Fruit fly (Drosophila melanogaster) whole organism, wandering third instar larva: ENCODE results near the gene sloth1.

ENCODE experiments used
- CG32264 ChIP-seq: fragments of 200-800 bp; sonication (Bioruptor generic); optimal IDR thresholded peaks from 2 replicates; lab custom pipeline; 2016; ENCODE audit warnings: missing biosample characterization, missing genetic modification characterization
- CG9705 ChIP-seq: fragments of 200-800 bp; sonication (Bioruptor generic); optimal IDR thresholded peaks from 2 replicates; lab custom pipeline; 2018; ENCODE audit warnings: missing biosample characterization, mild to moderate bottlenecking, missing genetic modification characterization
- Vsx2 ChIP-seq: fragments of 200-300, 225-300 bp; sonication (Bioruptor generic); optimal IDR thresholded peaks from 2 replicates; lab custom pipeline; 2018; ENCODE audit warnings: missing biosample characterization, missing genetic modification characterization; ENCODE audit not compliant: partially characterized antibody
- brk ChIP-seq: fragments of 200-800 bp; sonication (Bioruptor generic); optimal IDR thresholded peaks from 2 replicates; lab custom pipeline; 2016; ENCODE audit warnings: missing biosample characterization, mild to moderate bottlenecking, missing genetic modification characterization
- dl ChIP-seq, 2 experiments: fragments of 175-275, 200-275 bp in 1 of 2; fragments of 200-275 bp in 1 of 2; sonication (Bioruptor generic); optimal IDR thresholded peaks; lab custom pipeline; 2018; ENCODE audit warnings: mild to moderate bottlenecking in 2 of 2, missing biosample characterization in 2 of 2, missing genetic modification characterization in 2 of 2, moderate library complexity in 2 of 2; ENCODE audit not compliant: partially characterized antibody in 2 of 2, insufficient read depth in 1 of 2
- dmrt93B ChIP-seq: fragments of 200-800 bp; sonication (Bioruptor generic); optimal IDR thresholded peaks from 2 replicates; lab custom pipeline; 2018; ENCODE audit warnings: missing biosample characterization, mild to moderate bottlenecking, missing genetic modification characterization
- dsf ChIP-seq: sonication (Bioruptor generic); optimal IDR thresholded peaks from 2 replicates; lab custom pipeline; 2016; ENCODE audit warnings: missing biosample characterization, missing genetic modification characterization, borderline replicate concordance
- fru ChIP-seq: fragments of 200-800 bp; sonication (Bioruptor generic); optimal IDR thresholded peaks from 3 replicates; lab custom pipeline; 2016; ENCODE audit warnings: missing biosample characterization, mild to moderate bottlenecking, missing genetic modification characterization
- h ChIP-seq: fragments of 200-800 bp; sonication (Bioruptor generic); optimal IDR thresholded peaks from 3 replicates; lab custom pipeline; 2016; ENCODE audit warnings: missing biosample characterization, mild to moderate bottlenecking, missing genetic modification characterization
- jim ChIP-seq: fragments of 175-275, 200-325 bp; sonication (Bioruptor generic); optimal IDR thresholded peaks from 2 replicates; lab custom pipeline; 2016; ENCODE audit warnings: missing biosample characterization, mild to moderate bottlenecking, missing genetic modification characterization
- pan ChIP-seq: fragments of >200 bp; optimal IDR thresholded peaks from 2 replicates; lab custom pipeline; 2017
- psq ChIP-seq: fragments of 200-800 bp; sonication (Bioruptor generic); optimal IDR thresholded peaks from 3 replicates; lab custom pipeline; 2017; ENCODE audit warnings: missing biosample characterization, mild to moderate bottlenecking, missing genetic modification characterization, moderate library complexity
- usp ChIP-seq: fragments of >200 bp; optimal IDR thresholded peaks from 2 replicates; lab custom pipeline; 2017; ENCODE audit warnings: missing biosample characterization, missing genetic modification characterization

DNA sequence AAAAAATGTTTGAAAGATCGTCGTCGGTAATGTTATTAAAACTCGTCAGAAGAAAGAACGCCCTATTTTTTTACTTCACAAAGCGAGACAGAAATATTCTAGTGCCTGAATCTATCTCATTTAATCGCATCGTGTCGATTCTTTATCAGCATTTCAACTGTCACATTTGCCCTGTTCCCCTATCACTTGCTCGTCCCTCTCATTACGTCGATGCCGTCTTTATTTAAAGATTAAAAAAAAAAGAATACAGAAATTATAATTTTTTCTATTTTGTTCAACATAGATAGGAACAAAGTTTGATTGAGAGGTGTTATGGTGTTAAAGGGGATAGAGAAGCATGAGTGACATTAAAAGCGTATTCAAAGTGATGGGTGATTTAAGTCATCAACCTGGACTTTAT lies 23.1 kb upstream of the sloth1 start:
- TF ChIP-seq brk = no peak
- TF ChIP-seq jim (GFP tag; lab: Kevin White, UChicago) = no peak
- no peak for TF ChIP-seq usp
- TF ChIP-seq fru (GFP tag; lab: Kevin White, UChicago) = no peak
- no peak for TF ChIP-seq dsf (GFP tag; lab: Kevin White, UChicago)
- no peak for TF ChIP-seq dmrt93B
- no peak for TF ChIP-seq CG32264
- TF ChIP-seq h = no peak
- no peak for TF ChIP-seq pan (lab: Kevin White, UChicago)
- TF ChIP-seq CG9705 (GFP tag; lab: Kevin White, UChicago) = no peak
- TF ChIP-seq dl (GFP tag; optimal IDR thresholded peaks at IDR 0.05; lab: Kevin White, UChicago; ENCODE audit: insufficient read depth in 1 of 2, partially characterized antibody in 2 of 2) = no peak
- no peak for TF ChIP-seq psq (GFP tag; lab: Kevin White, UChicago)
- TF ChIP-seq Vsx2 (GFP tag; lab: Kevin White, UChicago) = no peak
